Worm (Caenorhabditis elegans) whole organism, young adult: ENCODE measurements around the gene R02F2.1.

Experiments
- B0035.1 ChIP-seq: sonication (generic microtip); optimal IDR thresholded peaks from 2 replicates; lab custom pipeline; 2016; ENCODE audit warnings: missing genetic modification characterization, mild to moderate bottlenecking, missing compliant biosample characterization, missing genotype, missing genetic modification reagents
- B0261.1 ChIP-seq: sonication (generic microtip); optimal IDR thresholded peaks from 2 replicates; lab custom pipeline; 2016; ENCODE audit warnings: mild to moderate bottlenecking, missing genetic modification characterization, moderate library complexity, missing compliant biosample characterization
- C06A6.2 ChIP-seq: fragments of 200-800 bp; sonication (Bioruptor generic); conservative IDR thresholded peaks from 2 replicates; pipeline ENCODE4 v1.3.6; 2022; ENCODE audit warnings: missing genetic modification characterization, missing compliant biosample characterization
- D2030.7 ChIP-seq: fragments of 200-800 bp; sonication (Bioruptor generic); IDR thresholded peaks from 2 replicates; pipeline ENCODE4 v1.3.6; 2022; ENCODE audit warnings: missing genetic modification reagents, missing genetic modification characterization, missing compliant biosample characterization
- F33H1.4 ChIP-seq: fragments of 200-800 bp; sonication (Bioruptor generic); IDR thresholded peaks from 2 replicates; pipeline ENCODE4 v1.3.6; 2022; ENCODE audit warnings: missing genetic modification reagents, missing genetic modification characterization, missing compliant biosample characterization
- F57A8.1 ChIP-seq: fragments of 200-800 bp; sonication (Bioruptor generic); optimal IDR thresholded peaks from 2 replicates; lab custom pipeline; 2018; ENCODE audit warnings: mild to moderate bottlenecking, missing genetic modification characterization, moderate library complexity, missing compliant biosample characterization
- K11D2.4 ChIP-seq: fragments of 200-800 bp; sonication (Bioruptor generic); IDR thresholded peaks from 2 replicates; pipeline ENCODE4 v1.3.6; 2022; ENCODE audit warnings: missing genetic modification reagents, missing genetic modification characterization, missing compliant biosample characterization
- K12H6.12 ChIP-seq: fragments of 200-800 bp; sonication (Bioruptor generic); optimal IDR thresholded peaks from 2 replicates; lab custom pipeline; 2018; ENCODE audit warnings: mild to moderate bottlenecking, missing genetic modification characterization, missing compliant biosample characterization
- ZK185.1 ChIP-seq: sonication (generic microtip); optimal IDR thresholded peaks from 2 replicates; lab custom pipeline; 2016; ENCODE audit warnings: mild to moderate bottlenecking, missing genetic modification characterization, missing compliant biosample characterization; ENCODE audit not compliant: poor library complexity, severe bottlenecking
- ama-1 ChIP-seq, 3 experiments: fragments of 150-350 bp in 1 of 3; sonication (generic microtip) in 2 of 3; optimal IDR thresholded peaks; 2 replicates each; lab custom pipeline; 2014 to 2018; ENCODE audit warnings: missing biosample characterization in 2 of 3, missing genetic modification characterization in 2 of 3, missing genetic modification reagents in 2 of 3
- attf-3 ChIP-seq: fragments of 200-800 bp; sonication (Bioruptor generic); conservative IDR thresholded peaks from 2 replicates; pipeline ENCODE4 v1.3.6; 2022; ENCODE audit warnings: missing genetic modification reagents, missing genetic modification characterization, missing compliant biosample characterization
- ccch-3 ChIP-seq: fragments of 200-800 bp; sonication (Bioruptor generic); optimal IDR thresholded peaks from 2 replicates; lab custom pipeline; 2018; ENCODE audit warnings: mild to moderate bottlenecking, missing genetic modification characterization, missing compliant biosample characterization
- cebp-1 ChIP-seq, 2 experiments: fragments of 200-800 bp in 1 of 2; sonication (Bioruptor generic) in 1 of 2; sonication (generic microtip) in 1 of 2; IDR thresholded peaks in 1 of 2; optimal IDR thresholded peaks in 1 of 2; 2 replicates each; pipeline versions ENCODE4 v1.3.6 to Lab custom; 2017 to 2022; ENCODE audit warnings: missing compliant biosample characterization in 2 of 2, missing genetic modification characterization in 2 of 2, mild to moderate bottlenecking in 1 of 2, missing genetic modification reagents in 1 of 2, moderate library complexity in 1 of 2
- efl-1 ChIP-seq: fragments of 150-350 bp; optimal IDR thresholded peaks from 2 replicates; lab custom pipeline; 2014; ENCODE audit warnings: missing biosample characterization, missing genetic modification reagents, missing genetic modification characterization
- ets-4 ChIP-seq: fragments of 200-800 bp; sonication (Bioruptor generic); optimal IDR thresholded peaks from 2 replicates; lab custom pipeline; 2018; ENCODE audit warnings: mild to moderate bottlenecking, missing genetic modification characterization, missing compliant biosample characterization
- hlh-12 ChIP-seq: sonication (generic microtip); optimal IDR thresholded peaks from 2 replicates; lab custom pipeline; 2016; ENCODE audit warnings: missing genetic modification characterization, missing compliant biosample characterization
- hsf-1 ChIP-seq: fragments of 200-800 bp; sonication (Bioruptor generic); IDR thresholded peaks from 2 replicates; pipeline ENCODE4 v1.3.6; 2022; ENCODE audit warnings: missing genetic modification reagents, missing genetic modification characterization, missing compliant biosample characterization
- lin-35 ChIP-seq, 3 experiments: fragments of 150-350 bp in 2 of 3; sonication (generic microtip) in 1 of 3; optimal IDR thresholded peaks; 2 replicates each; lab custom pipeline; 2014 to 2018; ENCODE audit warnings: missing biosample characterization in 3 of 3, missing genetic modification characterization in 3 of 3, missing genetic modification reagents in 3 of 3
- lsl-1 ChIP-seq: fragments of 200-800 bp; sonication (Bioruptor generic); optimal IDR thresholded peaks from 2 replicates; lab custom pipeline; 2018; ENCODE audit warnings: mild to moderate bottlenecking, missing genetic modification characterization, moderate library complexity, missing compliant biosample characterization
- madf-6 ChIP-seq: fragments of 200-800 bp; sonication (Bioruptor generic); IDR thresholded peaks from 2 replicates; pipeline ENCODE4 v1.3.6; 2022; ENCODE audit warnings: missing genetic modification reagents, missing genetic modification characterization, missing compliant biosample characterization
- madf-8 ChIP-seq: fragments of 200-800 bp; sonication (Bioruptor generic); conservative IDR thresholded peaks from 2 replicates; pipeline ENCODE4 v1.3.6; 2022; ENCODE audit warnings: missing genetic modification reagents, missing genetic modification characterization, missing compliant biosample characterization
- mel-28 ChIP-seq: sonication (generic microtip); optimal IDR thresholded peaks from 2 replicates; lab custom pipeline; 2016; ENCODE audit warnings: borderline replicate concordance, mild to moderate bottlenecking, missing genetic modification characterization, missing compliant biosample characterization
- nfya-2 ChIP-seq: fragments of 200-800 bp; sonication (Bioruptor generic); IDR thresholded peaks from 2 replicates; pipeline ENCODE4 v1.3.6; 2022; ENCODE audit warnings: missing genetic modification reagents, missing genetic modification characterization, missing compliant biosample characterization
- nhr-80 ChIP-seq: sonication (generic microtip); optimal IDR thresholded peaks from 2 replicates; lab custom pipeline; 2016; ENCODE audit warnings: missing genetic modification characterization, missing compliant biosample characterization
- rpc-1 ChIP-seq, 2 experiments: fragments of 150-350 bp in 1 of 2; sonication (generic microtip) in 1 of 2; optimal IDR thresholded peaks; 2 replicates each; lab custom pipeline; 2014 to 2018; ENCODE audit warnings: missing biosample characterization in 1 of 2, missing genetic modification characterization in 1 of 2, missing genetic modification reagents in 1 of 2, missing genotype in 1 of 2
- sea-2 ChIP-seq: fragments of 200-800 bp; sonication (Bioruptor generic); IDR thresholded peaks from 2 replicates; pipeline ENCODE4 v1.3.6; 2022; ENCODE audit warnings: missing genetic modification characterization, missing compliant biosample characterization
- snpc-1.3 ChIP-seq: sonication (generic microtip); optimal IDR thresholded peaks from 2 replicates; lab custom pipeline; 2017; ENCODE audit warnings: missing genetic modification characterization, mild to moderate bottlenecking, missing compliant biosample characterization, antibody characterized with exemption, moderate library complexity, missing genotype, missing genetic modification reagents; ENCODE audit not compliant: insufficient read depth
- tbx-9 ChIP-seq: sonication (generic microtip); optimal IDR thresholded peaks from 2 replicates; lab custom pipeline; 2016; ENCODE audit warnings: borderline replicate concordance, missing genetic modification characterization, inconsistent platforms, missing compliant biosample characterization
- xnd-1 ChIP-seq: sonication (generic microtip); optimal IDR thresholded peaks from 2 replicates; lab custom pipeline; 2016; ENCODE audit warnings: missing genotype, missing genetic modification reagents, missing genetic modification characterization, missing compliant biosample characterization
- ztf-18 ChIP-seq: sonication (generic microtip); optimal IDR thresholded peaks from 2 replicates; lab custom pipeline; 2016; ENCODE audit warnings: missing genotype, mild to moderate bottlenecking, missing genetic modification characterization, missing compliant biosample characterization
- ztf-28 ChIP-seq: fragments of 200-800 bp; sonication (Bioruptor generic); IDR thresholded peaks from 2 replicates; pipeline ENCODE4 v1.3.6; 2022; ENCODE audit warnings: missing genetic modification reagents, missing genetic modification characterization, missing compliant biosample characterization
- ztf-3 ChIP-seq: fragments of 200-800 bp; sonication (Bioruptor generic); optimal IDR thresholded peaks from 2 replicates; lab custom pipeline; 2018; ENCODE audit warnings: mild to moderate bottlenecking, missing genetic modification characterization, missing compliant biosample characterization

The R02F2.1 gene

ce11 chrIII:5543050-5543449 is 41.4 kb downstream of the R02F2.1 start, which contains the start of gene D1044.6 (continued):
- TF ChIP-seq lin-35 (GFP tag; optimal IDR thresholded peaks at IDR 0.05; lab: Kevin White, UChicago), result no peak
- no peak for TF ChIP-seq mel-28 (tag; lab: Kevin White, UChicago)
- TF ChIP-seq K11D2.4 (GFP tag; lab: Robert Waterston, UW), result no peak
- no peak for TF ChIP-seq rpc-1 (optimal IDR thresholded peaks at IDR 0.05; lab: Kevin White, UChicago)
- no peak for TF ChIP-seq rpc-1 (tag; optimal IDR thresholded peaks at IDR 0.05; lab: Kevin White, UChicago)
- TF ChIP-seq F33H1.4, result peak; percentile 81
- TF ChIP-seq hlh-12 (tag; lab: Kevin White, UChicago), result no peak
- no peak for TF ChIP-seq B0261.1 (tag; lab: Kevin White, UChicago)
- no peak for TF ChIP-seq tbx-9
- TF ChIP-seq snpc-1.3 (tag; lab: Kevin White, UChicago), result peak; percentile 2
- no peak for TF ChIP-seq ztf-18 (tag; lab: Kevin White, UChicago)
- TF ChIP-seq nfya-2 (GFP tag; lab: Robert Waterston, UW), result no peak
- no peak for TF ChIP-seq F57A8.1 (GFP tag; lab: Kevin White, UChicago)
- no peak for TF ChIP-seq B0035.1 (tag; lab: Kevin White, UChicago)
- TF ChIP-seq ama-1 (optimal IDR thresholded peaks at IDR 0.05; lab: Kevin White, UChicago), result no peak
- TF ChIP-seq ama-1 (GFP tag; optimal IDR thresholded peaks at IDR 0.05; lab: Kevin White, UChicago), result no peak
- TF ChIP-seq D2030.7, result no peak
- TF ChIP-seq ZK185.1 (tag; lab: Kevin White, UChicago), result no peak
- TF ChIP-seq sea-2 (GFP tag; lab: Robert Waterston, UW), result no peak
- no peak for TF ChIP-seq attf-3 (GFP tag; lab: Robert Waterston, UW)
- no peak for TF ChIP-seq ztf-3 (GFP tag; lab: Kevin White, UChicago)
- no peak for TF ChIP-seq efl-1 (GFP tag; lab: Kevin White, UChicago)
- TF ChIP-seq hsf-1, result no peak
- TF ChIP-seq K12H6.12 (tag; lab: Kevin White, UChicago), result no peak

DNA sequence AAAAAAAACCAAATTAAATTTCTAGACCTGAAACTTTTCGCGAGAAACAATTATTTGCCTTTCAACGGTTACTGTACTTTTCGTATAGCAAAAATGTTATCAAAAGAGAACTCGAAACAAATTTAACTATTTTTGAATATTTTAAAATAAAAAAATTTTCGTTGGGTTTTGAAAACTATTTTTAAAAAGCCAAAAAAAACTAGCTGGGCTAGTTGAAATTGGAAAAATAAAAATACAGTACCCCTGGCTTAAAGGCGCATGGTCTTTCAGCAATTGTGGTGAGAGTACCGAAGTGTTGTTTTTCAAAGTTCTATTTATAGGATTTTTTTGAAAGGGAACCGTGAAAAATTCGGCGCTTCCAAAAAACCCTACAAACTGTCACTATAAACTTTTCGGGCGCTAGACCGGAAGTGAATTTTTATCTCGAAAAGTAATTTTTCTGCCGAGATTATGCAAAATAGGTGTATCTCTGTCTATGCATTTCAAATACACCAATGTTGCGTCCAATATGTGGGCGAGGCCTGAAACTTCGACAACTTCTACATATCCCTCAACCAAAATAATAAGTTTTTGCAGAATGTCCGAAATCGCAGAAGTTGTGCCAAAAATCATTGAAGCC is 42.2 kb downstream of the R02F2.1 start, which contains the start of gene D1044.1:
Gene D1044.1 (plus strand): TSS at position 569 of the 619 bp plus-strand sequence.
- TF ChIP-seq madf-8, result peak; percentile 44
- peak; percentile 87 for TF ChIP-seq lsl-1 (GFP tag; lab: Kevin White, UChicago)
- TF ChIP-seq C06A6.2, result no peak
- TF ChIP-seq madf-6 (GFP tag; lab: Robert Waterston, UW), result peak; percentile 77
- TF ChIP-seq ccch-3 (GFP tag; lab: Kevin White, UChicago), result no peak
- peak; percentile 27 for TF ChIP-seq xnd-1

ce11 chrIII:5546309-5546708 is 44.6 kb downstream of the R02F2.1 start:
- no peak for TF ChIP-seq ztf-28 (GFP tag; lab: Robert Waterston, UW)
- TF ChIP-seq cebp-1 (GFP tag; IDR thresholded peaks at IDR 0.05; lab: Robert Waterston, UW), result peak; percentile 61; the same call in 1 of the 2 replicates
- peak; percentile 92 for TF ChIP-seq cebp-1 (tag; optimal IDR thresholded peaks at IDR 0.05; lab: Kevin White, UChicago)
- TF ChIP-seq, all 124 proteins: peak for 1

DNA sequence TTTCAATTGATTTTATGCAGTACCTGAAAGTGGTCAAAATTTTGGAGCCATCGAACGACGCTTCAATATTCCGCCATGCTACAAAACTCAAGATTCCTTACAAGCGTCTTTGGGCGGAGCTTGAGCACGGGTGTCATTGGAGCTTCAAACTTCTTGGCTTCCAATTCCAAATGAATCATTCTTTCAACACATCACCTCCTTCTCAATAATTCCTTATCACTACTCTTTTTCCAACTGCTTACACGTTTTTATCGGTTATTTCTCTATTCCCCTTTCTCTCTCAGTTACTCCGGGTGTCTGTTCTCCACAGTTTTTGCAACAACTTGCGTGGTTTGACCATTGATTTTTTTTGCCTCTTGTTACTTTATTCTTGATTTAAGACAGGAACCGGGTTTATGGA is 45.0 kb downstream of the R02F2.1 start, which contains the start of gene F09F7.5:
Gene F09F7.5 (plus strand): TSS at position 258 of the 400 bp plus-strand sequence.
- peak; percentile 80 for TF ChIP-seq nhr-80 (tag; lab: Kevin White, UChicago)
- TF ChIP-seq ets-4 (GFP tag; lab: Kevin White, UChicago), result no peak
